Fruit fly (Drosophila melanogaster) whole organism, embryonic: ENCODE results near the gene Rpn12.

ENCODE experiments used
- Aef1 ChIP-seq: fragments of 200-800 bp; sonication (Bioruptor generic); IDR thresholded peaks from 3 replicates; pipeline ENCODE4 v1.3.6; 2022; ENCODE audit warnings: missing biosample characterization, missing genetic modification characterization
- Awh ChIP-seq: fragments of 200-800 bp; sonication (Bioruptor generic); IDR thresholded peaks from 2 replicates; pipeline ENCODE4, ENCODE4 v1.3.6; 2022; ENCODE audit warnings: missing biosample characterization, missing genetic modification characterization
- CG10321 ChIP-seq: fragments of 200-800 bp; sonication (Bioruptor generic); IDR thresholded peaks from 2 replicates; pipeline ENCODE4 v1.3.6; 2022; ENCODE audit warnings: missing biosample characterization, missing genetic modification characterization
- CG10366 ChIP-seq: fragments of 200-800 bp; sonication (Bioruptor generic); IDR thresholded peaks from 2 replicates; pipeline ENCODE4 v1.3.6; 2022; ENCODE audit warnings: missing biosample characterization, missing genetic modification characterization
- CG1233 ChIP-seq: fragments of 200-800 bp; sonication (Bioruptor generic); optimal IDR thresholded peaks from 4 replicates; lab custom pipeline; 2018; ENCODE audit warnings: missing biosample characterization, mild to moderate bottlenecking, missing genetic modification characterization
- CG13624 ChIP-seq: fragments of 200-800 bp; sonication (Bioruptor generic); optimal IDR thresholded peaks from 2 replicates; lab custom pipeline; 2016; ENCODE audit warnings: missing biosample characterization, missing genetic modification characterization
- CG15011 ChIP-seq: fragments of 200-800 bp; sonication (Bioruptor generic); optimal IDR thresholded peaks from 3 replicates; lab custom pipeline; 2018; ENCODE audit warnings: missing biosample characterization, mild to moderate bottlenecking, missing genetic modification characterization
- CG15514 ChIP-seq: fragments of 200-800 bp; sonication (Bioruptor generic); optimal IDR thresholded peaks from 3 replicates; lab custom pipeline; 2017; ENCODE audit warnings: missing biosample characterization, missing genetic modification characterization, mild to moderate bottlenecking, moderate library complexity, missing genetic modification reagents
- CG1602 ChIP-seq: fragments of 200-800 bp; sonication (Bioruptor generic); optimal IDR thresholded peaks from 3 replicates; lab custom pipeline; 2016; ENCODE audit warnings: missing biosample characterization, missing genetic modification characterization
- CG16815 ChIP-seq: fragments of 200-800 bp; sonication (Bioruptor generic); optimal IDR thresholded peaks from 3 replicates; lab custom pipeline; 2017; ENCODE audit warnings: missing biosample characterization, mild to moderate bottlenecking, missing genetic modification characterization
- CG17829 ChIP-seq: fragments of 200-800 bp; optimal IDR thresholded peaks from 2 replicates; lab custom pipeline; 2019; ENCODE audit warnings: missing biosample characterization, mild to moderate bottlenecking, missing genetic modification characterization, moderate library complexity
- CG31388 ChIP-seq: fragments of 200-800 bp; sonication (Bioruptor generic); optimal IDR thresholded peaks from 2 replicates; lab custom pipeline; 2016; ENCODE audit warnings: missing biosample characterization, missing genetic modification characterization
- CG33557 ChIP-seq: fragments of 200-800 bp; sonication (Bioruptor generic); optimal IDR thresholded peaks from 2 replicates; lab custom pipeline; 2019; ENCODE audit warnings: missing biosample characterization, mild to moderate bottlenecking, missing genetic modification characterization, moderate library complexity
- CG34224 ChIP-seq: fragments of 200-800 bp; sonication (Bioruptor generic); IDR thresholded peaks from 3 replicates; pipeline ENCODE4 v1.3.6; 2022; ENCODE audit warnings: missing biosample characterization, missing genetic modification characterization; ENCODE audit not compliant: partially characterized antibody
- CG3726 ChIP-seq: fragments of 200-800 bp; sonication (Bioruptor generic); IDR thresholded peaks from 3 replicates; pipeline ENCODE4, ENCODE4 v1.3.6; 2022; ENCODE audit warnings: missing biosample characterization, missing genetic modification characterization
- CG4328 ChIP-seq: fragments of 200-800 bp; sonication (Bioruptor generic); optimal IDR thresholded peaks from 3 replicates; lab custom pipeline; 2017; ENCODE audit warnings: missing biosample characterization, missing genetic modification reagents, missing genetic modification characterization
- CG4854 ChIP-seq: fragments of 200-800 bp; sonication (Bioruptor generic); optimal IDR thresholded peaks from 2 replicates; lab custom pipeline; 2016; ENCODE audit warnings: missing biosample characterization, missing genetic modification characterization, inconsistent platforms
- CG5245 ChIP-seq: fragments of 200-800 bp; sonication (Bioruptor generic); optimal IDR thresholded peaks from 3 replicates; lab custom pipeline; 2016; ENCODE audit warnings: missing biosample characterization, missing genetic modification characterization
- CG6683 ChIP-seq: fragments of 200-800 bp; sonication (Bioruptor generic); optimal IDR thresholded peaks from 2 replicates; lab custom pipeline; 2017; ENCODE audit warnings: missing biosample characterization, mild to moderate bottlenecking, missing genetic modification characterization, missing genetic modification reagents
- CG7987 ChIP-seq: fragments of 200-800 bp; sonication (Bioruptor generic); optimal IDR thresholded peaks from 2 replicates; lab custom pipeline; 2018; ENCODE audit warnings: missing biosample characterization, mild to moderate bottlenecking, missing genetic modification characterization, moderate library complexity
- CG8388 ChIP-seq: fragments of 200-800 bp; sonication (Bioruptor generic); optimal IDR thresholded peaks from 2 replicates; lab custom pipeline; 2019; ENCODE audit warnings: missing biosample characterization, mild to moderate bottlenecking, missing genetic modification characterization, moderate library complexity
- CG9215 ChIP-seq: fragments of 200-800 bp; sonication (Bioruptor generic); IDR thresholded peaks from 2 replicates; pipeline ENCODE4 v1.3.6; 2022; ENCODE audit warnings: missing biosample characterization, missing genetic modification characterization
- CG9609 ChIP-seq: fragments of 200-800 bp; sonication (Bioruptor generic); optimal IDR thresholded peaks from 3 replicates; lab custom pipeline; 2016; ENCODE audit warnings: missing biosample characterization, missing genetic modification characterization
- CkIIα-i1 ChIP-seq: fragments of 200-800 bp; sonication (Bioruptor generic); IDR thresholded peaks from 2 replicates; pipeline ENCODE4 v1.3.6; 2022; ENCODE audit warnings: missing biosample characterization, missing genetic modification characterization
- D ChIP-seq, 2 experiments: fragments of 200-800 bp in 1 of 2; fragments of >200 bp in 1 of 2; sonication (Bioruptor generic) in 1 of 2; optimal IDR thresholded peaks; 2 replicates in 1 of 2; 3 replicates in 1 of 2; lab custom pipeline; 2017; ENCODE audit warnings: mild to moderate bottlenecking in 1 of 2, missing biosample characterization in 1 of 2, missing genetic modification characterization in 1 of 2, missing genetic modification reagents in 1 of 2
- D19A ChIP-seq: fragments of 200-800 bp; optimal IDR thresholded peaks from 3 replicates; lab custom pipeline; 2019; ENCODE audit warnings: missing biosample characterization, mild to moderate bottlenecking, missing genetic modification characterization, moderate library complexity
- Dek ChIP-seq: fragments of 200-800 bp; sonication (Bioruptor generic); optimal IDR thresholded peaks from 3 replicates; lab custom pipeline; 2019; ENCODE audit warnings: missing biosample characterization, mild to moderate bottlenecking, missing genetic modification characterization, moderate library complexity
- ERR ChIP-seq: fragments of 200-800 bp; sonication (Bioruptor generic); optimal IDR thresholded peaks from 2 replicates; lab custom pipeline; 2016; ENCODE audit warnings: missing biosample characterization, missing genetic modification characterization
- H15 ChIP-seq: fragments of 200-800 bp; sonication (Bioruptor generic); IDR thresholded peaks from 3 replicates; pipeline ENCODE4 v1.3.6; 2022; ENCODE audit warnings: missing biosample characterization, missing genetic modification characterization
- Hr39 ChIP-seq: fragments of >200 bp; optimal IDR thresholded peaks from 2 replicates; lab custom pipeline; 2017
- Hsf ChIP-seq: fragments of 200-800 bp; sonication (Bioruptor generic); optimal IDR thresholded peaks from 3 replicates; lab custom pipeline; 2016; ENCODE audit warnings: missing biosample characterization, missing genetic modification characterization
- Nf-YB ChIP-seq: fragments of 200-800 bp; sonication (Bioruptor generic); optimal IDR thresholded peaks from 3 replicates; lab custom pipeline; 2019; ENCODE audit warnings: missing biosample characterization, mild to moderate bottlenecking, missing genetic modification characterization, moderate library complexity
- Optix ChIP-seq: fragments of 200-800 bp; sonication (Bioruptor generic); IDR thresholded peaks from 3 replicates; pipeline ENCODE4 v1.3.6; 2022; ENCODE audit warnings: missing biosample characterization, missing genetic modification characterization
- Pdp1 ChIP-seq, 2 experiments: fragments of 200-800 bp; sonication (Bioruptor generic); optimal IDR thresholded peaks; 3 replicates each; lab custom pipeline; 2016; ENCODE audit warnings: missing biosample characterization in 2 of 2, missing genetic modification characterization in 2 of 2, mild to moderate bottlenecking in 1 of 2, moderate library complexity in 1 of 2
- Ptx1 ChIP-seq: fragments of 200-800 bp; sonication (Bioruptor generic); IDR thresholded peaks from 2 replicates; pipeline ENCODE4 v1.3.6; 2022; ENCODE audit warnings: missing biosample characterization, missing genetic modification characterization
- Rx ChIP-seq: fragments of 200-800 bp; sonication (Bioruptor generic); IDR thresholded peaks from 2 replicates; pipeline ENCODE4 v1.3.6; 2022; ENCODE audit warnings: missing biosample characterization, missing genetic modification characterization
- Scr ChIP-seq: fragments of 200-800 bp; sonication (Bioruptor generic); IDR thresholded peaks from 2 replicates; pipeline ENCODE4 v1.3.6; 2022; ENCODE audit warnings: missing biosample characterization, missing genetic modification characterization; ENCODE audit not compliant: partially characterized antibody
- Tbp ChIP-seq: fragments of >200 bp; optimal IDR thresholded peaks from 2 replicates; lab custom pipeline; 2018; ENCODE audit warnings: missing biosample characterization, missing genetic modification characterization
- bab2 ChIP-seq: fragments of 200-800 bp; sonication (Bioruptor generic); optimal IDR thresholded peaks from 2 replicates; lab custom pipeline; 2016; ENCODE audit warnings: missing biosample characterization, missing genetic modification characterization
- bbx ChIP-seq: fragments of 200-800 bp; sonication (Bioruptor generic); IDR thresholded peaks from 2 replicates; pipeline ENCODE4 v1.3.6; 2022; ENCODE audit warnings: missing biosample characterization, missing genetic modification characterization; ENCODE audit not compliant: partially characterized antibody
- danr ChIP-seq: fragments of 200-800 bp; sonication (Bioruptor generic); IDR thresholded peaks from 2 replicates; pipeline ENCODE4 v1.3.6; 2022; ENCODE audit warnings: missing biosample characterization, missing genetic modification characterization
- gce ChIP-seq: fragments of 200-800 bp; sonication (Bioruptor generic); IDR thresholded peaks from 3 replicates; pipeline ENCODE4 v1.3.6; 2022; ENCODE audit warnings: missing biosample characterization, missing genetic modification characterization
- gcm2 ChIP-seq: fragments of 200-800 bp; sonication (Bioruptor generic); optimal IDR thresholded peaks from 2 replicates; lab custom pipeline; 2016; ENCODE audit warnings: missing biosample characterization, missing genetic modification characterization
- gt ChIP-seq: fragments of 200-800 bp; sonication (Bioruptor generic); IDR thresholded peaks from 2 replicates; pipeline ENCODE4 v1.3.6; 2022; ENCODE audit warnings: missing biosample characterization, missing genetic modification characterization
- ind ChIP-seq: fragments of 200-800 bp; sonication (Bioruptor generic); optimal IDR thresholded peaks from 3 replicates; lab custom pipeline; 2016; ENCODE audit warnings: missing biosample characterization, missing genetic modification characterization
- klu ChIP-seq: fragments of 200-800 bp; sonication (Bioruptor generic); IDR thresholded peaks from 2 replicates; pipeline ENCODE4 v1.3.6; 2022; ENCODE audit warnings: missing biosample characterization, missing genetic modification characterization
- mirr ChIP-seq: fragments of 200-800 bp; sonication (Bioruptor generic); optimal IDR thresholded peaks from 3 replicates; lab custom pipeline; 2018; ENCODE audit warnings: missing biosample characterization, mild to moderate bottlenecking, missing genetic modification characterization
- shn ChIP-seq: fragments of 200-800 bp; sonication (Bioruptor generic); optimal IDR thresholded peaks from 3 replicates; lab custom pipeline; 2016; ENCODE audit warnings: missing biosample characterization, missing genetic modification characterization
- sim ChIP-seq: fragments of 200-800 bp; sonication (Bioruptor generic); IDR thresholded peaks from 2 replicates; pipeline ENCODE4 v1.3.6; 2022; ENCODE audit warnings: missing biosample characterization, missing genetic modification characterization
- sna ChIP-seq: fragments of 200-800 bp; sonication (Bioruptor generic); IDR thresholded peaks from 2 replicates; pipeline ENCODE4 v1.3.6; 2022; ENCODE audit warnings: missing biosample characterization, missing genetic modification characterization; ENCODE audit not compliant: partially characterized antibody
- tll ChIP-seq, 2 experiments: fragments of 200-800 bp in 1 of 2; fragments of >200 bp in 1 of 2; sonication (Bioruptor generic) in 1 of 2; optimal IDR thresholded peaks; 2 replicates each; lab custom pipeline; 2017 to 2019; ENCODE audit warnings: missing biosample characterization in 2 of 2, missing genetic modification characterization in 2 of 2, mild to moderate bottlenecking in 1 of 2, moderate library complexity in 1 of 2

The Rpn12 gene

dm6 chr3L:16567495-16567894, 15.3 kb upstream of the Rpn12 start (continued):
- TF ChIP-seq CG8388 (GFP tag; lab: Kevin White, UChicago) (peak; percentile 67), CG13624 (GFP tag; lab: Kevin White, UChicago) (no peak), CG10321 (GFP tag; lab: Robert Waterston, UW) (no peak), gt (GFP tag; lab: Robert Waterston, UW) (no peak), CG3726 (GFP tag; lab: Robert Waterston, UW) (no peak), CkIIα-i1 (GFP tag; lab: Robert Waterston, UW) (no peak), D (optimal IDR thresholded peaks at IDR 0.05; lab: Kevin White, UChicago) (no peak), D (GFP tag; optimal IDR thresholded peaks at IDR 0.05; lab: Kevin White, UChicago) (peak; percentile 72), CG6683 (GFP tag; lab: Kevin White, UChicago) (no peak), CG10366 (GFP tag; lab: Robert Waterston, UW) (peak; percentile 33; the same call in 1 of the 2 replicates), CG9609 (GFP tag; lab: Kevin White, UChicago) (no peak), Dek (tag; lab: Kevin White, UChicago) (no peak), CG34224 (GFP tag; lab: Robert Waterston, UW) (no peak), CG1233 (peak; percentile 20), CG4328 (peak; percentile 56), Scr (GFP tag; lab: Robert Waterston, UW) (no peak), CG31388 (GFP tag; lab: Kevin White, UChicago) (no peak), CG15514 (GFP tag; lab: Kevin White, UChicago) (no peak), CG33557 (GFP tag; lab: Kevin White, UChicago) (peak; percentile 30), CG15011 (GFP tag; lab: Kevin White, UChicago) (peak; percentile 40), sim (no peak), Pdp1 (GFP tag; optimal IDR thresholded peaks at IDR 0.05; lab: Kevin White, UChicago) (no peak), bab2 (GFP tag; lab: Kevin White, UChicago) (no peak), CG1602 (GFP tag; lab: Kevin White, UChicago) (peak; percentile 41), CG9215 (GFP tag; lab: Robert Waterston, UW) (no peak), CG16815 (peak; percentile 10), sna (GFP tag; lab: Robert Waterston, UW) (no peak), Hr39 (lab: Kevin White, UChicago) (no peak), Aef1 (GFP tag; lab: Robert Waterston, UW) (no peak), CG17829 (tag; lab: Kevin White, UChicago) (peak; percentile 72), gcm2 (GFP tag; lab: Kevin White, UChicago) (no peak), Ptx1 (GFP tag; lab: Robert Waterston, UW) (peak; percentile 61), ERR (GFP tag; lab: Kevin White, UChicago) (no peak), mirr (GFP tag; lab: Kevin White, UChicago) (no peak), Optix (GFP tag; lab: Robert Waterston, UW) (no peak), CG5245 (GFP tag; lab: Kevin White, UChicago) (no peak), Nf-YB (GFP tag; lab: Kevin White, UChicago) (peak; percentile 37), H15 (GFP tag; lab: Robert Waterston, UW) (0 out of 3 replicates have a peak, but pooled peaks have one; percentile 39), ind (GFP tag; lab: Kevin White, UChicago) (peak; percentile 27), CG4854 (GFP tag; lab: Kevin White, UChicago) (no peak), Rx (GFP tag; lab: Robert Waterston, UW) (peak; percentile 59; the same call in 1 of the 2 replicates), klu (no peak), D19A (tag; lab: Kevin White, UChicago) (peak; percentile 68), shn (GFP tag; lab: Kevin White, UChicago) (no peak), Awh (no peak), Hsf (peak; percentile 25), bbx (GFP tag; lab: Robert Waterston, UW) (no peak), gce (GFP tag; lab: Robert Waterston, UW) (peak; percentile 50; the same call in 1 of the 3 replicates), Tbp (GFP tag; lab: Kevin White, UChicago) (no peak), CG7987 (no peak), tll (GFP tag; optimal IDR thresholded peaks at IDR 0.05; lab: Kevin White, UChicago) (no peak), danr (GFP tag; lab: Robert Waterston, UW) (no peak)
